Fruit fly (Drosophila melanogaster) whole organism, embryonic: ENCODE data around the gene ds.

ENCODE experiments used
- Atf3 ChIP-seq: fragments of 200-800 bp; sonication (Bioruptor generic); optimal IDR thresholded peaks from 3 replicates; lab custom pipeline; 2016; ENCODE audit warnings: missing biosample characterization, missing genetic modification characterization
- Atf6 ChIP-seq: fragments of 200-800 bp; sonication (Bioruptor generic); IDR thresholded peaks from 2 replicates; pipeline ENCODE4 v1.3.6; 2022; ENCODE audit warnings: missing biosample characterization, missing genetic modification characterization
- Blimp-1 ChIP-seq: fragments of 200-800 bp; sonication (Bioruptor generic); optimal IDR thresholded peaks from 3 replicates; lab custom pipeline; 2018; ENCODE audit warnings: missing biosample characterization, missing genetic modification characterization, mild to moderate bottlenecking, moderate library complexity, missing genetic modification reagents
- CG10366 ChIP-seq: fragments of 200-800 bp; sonication (Bioruptor generic); IDR thresholded peaks from 2 replicates; pipeline ENCODE4 v1.3.6; 2022; ENCODE audit warnings: missing biosample characterization, missing genetic modification characterization
- CG10959 ChIP-seq: fragments of 200-800 bp; sonication (Bioruptor generic); IDR thresholded peaks from 2 replicates; pipeline ENCODE4 v1.3.6; 2022; ENCODE audit warnings: missing biosample characterization, missing genetic modification characterization
- CG11723 ChIP-seq: fragments of 200-800 bp; sonication (Bioruptor generic); optimal IDR thresholded peaks from 2 replicates; lab custom pipeline; 2017; ENCODE audit warnings: missing biosample characterization, mild to moderate bottlenecking, missing genetic modification characterization
- CG13123 ChIP-seq: fragments of 200-800 bp; sonication (Bioruptor generic); optimal IDR thresholded peaks from 2 replicates; lab custom pipeline; 2016; ENCODE audit warnings: missing biosample characterization, missing genetic modification characterization
- CG17186 ChIP-seq: fragments of 200-800 bp; sonication (Bioruptor generic); optimal IDR thresholded peaks from 3 replicates; lab custom pipeline; 2017; ENCODE audit warnings: missing biosample characterization, missing genetic modification reagents, missing genetic modification characterization
- CG32767 ChIP-seq: fragments of 200-800 bp; sonication (Bioruptor generic); IDR thresholded peaks from 2 replicates; pipeline ENCODE4 v1.3.6; 2022; ENCODE audit warnings: missing biosample characterization, missing genetic modification characterization
- CG4424 ChIP-seq: fragments of 200-800 bp; sonication (Bioruptor generic); optimal IDR thresholded peaks from 3 replicates; lab custom pipeline; 2016; ENCODE audit warnings: missing biosample characterization, missing genetic modification characterization
- CG6175 ChIP-seq: fragments of 200-800 bp; sonication (Bioruptor generic); IDR thresholded peaks from 3 replicates; pipeline ENCODE4 v1.3.6; 2022; ENCODE audit warnings: missing biosample characterization, missing genetic modification characterization
- CG6272 ChIP-seq: fragments of 200-800 bp; sonication (Bioruptor generic); IDR thresholded peaks from 2 replicates; pipeline ENCODE4 v1.3.6; 2022; ENCODE audit warnings: missing biosample characterization, missing genetic modification characterization
- CG7372 ChIP-seq: fragments of 200-800 bp; sonication (Bioruptor generic); IDR thresholded peaks from 2 replicates; pipeline ENCODE4 v1.3.6; 2022; ENCODE audit warnings: missing biosample characterization, missing genetic modification characterization
- CG7745 ChIP-seq: fragments of 200-800 bp; sonication (Bioruptor generic); optimal IDR thresholded peaks from 2 replicates; lab custom pipeline; 2018; ENCODE audit warnings: missing biosample characterization, mild to moderate bottlenecking, missing genetic modification characterization, moderate library complexity
- CG8089 ChIP-seq: fragments of 200-800 bp; sonication (Bioruptor generic); optimal IDR thresholded peaks from 3 replicates; lab custom pipeline; 2016; ENCODE audit warnings: missing biosample characterization, missing genetic modification characterization
- Dek ChIP-seq: fragments of 200-800 bp; sonication (Bioruptor generic); optimal IDR thresholded peaks from 3 replicates; lab custom pipeline; 2019; ENCODE audit warnings: missing biosample characterization, mild to moderate bottlenecking, missing genetic modification characterization, moderate library complexity
- Drgx ChIP-seq: fragments of 200-800 bp; sonication (Bioruptor generic); IDR thresholded peaks from 2 replicates; pipeline ENCODE4 v1.3.6; 2022; ENCODE audit warnings: missing biosample characterization, missing genetic modification characterization
- Ets65A ChIP-seq: fragments of 200-800 bp; sonication (Bioruptor generic); peaks from one replicate; lab custom pipeline; 2016; ENCODE audit warnings: missing biosample characterization, missing genetic modification characterization
- H15 ChIP-seq: fragments of 200-800 bp; sonication (Bioruptor generic); IDR thresholded peaks from 3 replicates; pipeline ENCODE4 v1.3.6; 2022; ENCODE audit warnings: missing biosample characterization, missing genetic modification characterization
- HLH3B ChIP-seq: fragments of 200-800 bp; sonication (Bioruptor generic); IDR thresholded peaks from 2 replicates; pipeline ENCODE4 v1.3.6; 2022; ENCODE audit warnings: missing biosample characterization, missing genetic modification characterization
- Hand ChIP-seq: fragments of 200-800 bp; sonication (Bioruptor generic); optimal IDR thresholded peaks from 2 replicates; lab custom pipeline; 2017; ENCODE audit warnings: mild to moderate bottlenecking, missing biosample characterization, missing genetic modification reagents, missing genetic modification characterization
- Hr3 ChIP-seq: fragments of 200-800 bp; sonication (Bioruptor generic); optimal IDR thresholded peaks from 3 replicates; lab custom pipeline; 2016; ENCODE audit warnings: missing biosample characterization, missing genetic modification characterization
- Nf-YB ChIP-seq: fragments of 200-800 bp; sonication (Bioruptor generic); optimal IDR thresholded peaks from 3 replicates; lab custom pipeline; 2019; ENCODE audit warnings: missing biosample characterization, mild to moderate bottlenecking, missing genetic modification characterization, moderate library complexity
- Ptx1 ChIP-seq: fragments of 200-800 bp; sonication (Bioruptor generic); IDR thresholded peaks from 2 replicates; pipeline ENCODE4 v1.3.6; 2022; ENCODE audit warnings: missing biosample characterization, missing genetic modification characterization
- Sin3A ChIP-seq: fragments of >200 bp; optimal IDR thresholded peaks from 2 replicates; lab custom pipeline; 2018
- Sry-β ChIP-seq: fragments of 200-800 bp; sonication (Bioruptor generic); optimal IDR thresholded peaks from 2 replicates; lab custom pipeline; 2018; ENCODE audit warnings: missing biosample characterization, mild to moderate bottlenecking, missing genetic modification characterization, moderate library complexity
- Vsx1 ChIP-seq: fragments of 200-800 bp; sonication (Bioruptor generic); optimal IDR thresholded peaks from 2 replicates; lab custom pipeline; 2017; ENCODE audit warnings: missing biosample characterization, mild to moderate bottlenecking, missing genetic modification characterization, missing genetic modification reagents
- Xrp1 ChIP-seq: fragments of 200-800 bp; sonication (Bioruptor generic); IDR thresholded peaks from 2 replicates; pipeline ENCODE4 v1.3.6; 2022; ENCODE audit warnings: missing biosample characterization, missing genetic modification characterization
- ac ChIP-seq: fragments of 200-800 bp; sonication (Bioruptor generic); optimal IDR thresholded peaks from 3 replicates; lab custom pipeline; 2017; ENCODE audit warnings: missing biosample characterization, mild to moderate bottlenecking, missing genetic modification characterization
- bigmax ChIP-seq: fragments of 200-800 bp; sonication (Bioruptor generic); optimal IDR thresholded peaks from 2 replicates; lab custom pipeline; 2018; ENCODE audit warnings: missing biosample characterization, mild to moderate bottlenecking, missing genetic modification characterization
- chinmo ChIP-seq: fragments of 200-800 bp; sonication (Bioruptor generic); IDR thresholded peaks from 4 replicates; pipeline ENCODE4 v1.3.6; 2022; ENCODE audit warnings: missing biosample characterization, missing genetic modification characterization; ENCODE audit not compliant: partially characterized antibody
- corto ChIP-seq: fragments of 200-800 bp; sonication (Bioruptor generic); optimal IDR thresholded peaks from 2 replicates; lab custom pipeline; 2016; ENCODE audit warnings: missing biosample characterization, mild to moderate bottlenecking, missing genetic modification characterization, moderate library complexity
- crol ChIP-seq: fragments of 200-800 bp; sonication (Bioruptor generic); IDR thresholded peaks from 2 replicates; pipeline ENCODE4 v1.3.6; 2022; ENCODE audit warnings: missing biosample characterization, missing genetic modification characterization
- dan ChIP-seq: fragments of 200-800 bp; sonication (Bioruptor generic); IDR thresholded peaks from 2 replicates; pipeline ENCODE4 v1.3.6; 2022; ENCODE audit warnings: missing biosample characterization, missing genetic modification characterization
- esg ChIP-seq: fragments of 200-800 bp; sonication (Bioruptor generic); conservative IDR thresholded peaks from 2 replicates; pipeline ENCODE4 v1.3.6; 2022; ENCODE audit warnings: missing biosample characterization, missing genetic modification characterization
- fd102C ChIP-seq: fragments of 200-800 bp; sonication (Bioruptor generic); optimal IDR thresholded peaks from 2 replicates; lab custom pipeline; 2018; ENCODE audit warnings: missing biosample characterization, mild to moderate bottlenecking, missing genetic modification characterization, moderate library complexity
- gem ChIP-seq: fragments of 200-800 bp; sonication (Bioruptor generic); optimal IDR thresholded peaks from 2 replicates; lab custom pipeline; 2019; ENCODE audit warnings: missing biosample characterization, mild to moderate bottlenecking, missing genetic modification characterization, moderate library complexity
- gsb ChIP-seq: fragments of 200-800 bp; sonication (Bioruptor generic); IDR thresholded peaks from 2 replicates; pipeline ENCODE4 v1.3.6; 2022; ENCODE audit warnings: missing biosample characterization, missing genetic modification characterization
- h ChIP-seq: fragments of >200 bp; optimal IDR thresholded peaks from 2 replicates; lab custom pipeline; 2017
- her ChIP-seq: fragments of 200-800 bp; sonication (Bioruptor generic); optimal IDR thresholded peaks from 2 replicates; lab custom pipeline; 2016; ENCODE audit warnings: missing biosample characterization, missing genetic modification characterization
- lola ChIP-seq, 3 experiments: fragments of >200 bp in 2 of 3; fragments of 200-800 bp in 1 of 3; sonication (Bioruptor generic) in 1 of 3; optimal IDR thresholded peaks; 2 replicates each; lab custom pipeline; 2017 to 2019; ENCODE audit warnings: missing biosample characterization in 3 of 3, missing genetic modification characterization in 3 of 3, mild to moderate bottlenecking in 1 of 3, moderate library complexity in 1 of 3
- org-1 ChIP-seq: fragments of 200-800 bp; sonication (Bioruptor generic); optimal IDR thresholded peaks from 2 replicates; lab custom pipeline; 2017; ENCODE audit warnings: missing biosample characterization, missing genetic modification characterization
- peb ChIP-seq: fragments of 200-800 bp; sonication (Bioruptor generic); IDR thresholded peaks from 2 replicates; pipeline ENCODE4 v1.3.6; 2022; ENCODE audit warnings: missing biosample characterization, missing genetic modification characterization
- row ChIP-seq: fragments of 200-800 bp; sonication (Bioruptor generic); IDR thresholded peaks from 3 replicates; pipeline ENCODE4 v1.3.6; 2022; ENCODE audit warnings: missing biosample characterization, missing genetic modification characterization
- scrt ChIP-seq: fragments of 200-800 bp; sonication (Bioruptor generic); optimal IDR thresholded peaks from 2 replicates; lab custom pipeline; 2018; ENCODE audit warnings: missing biosample characterization, mild to moderate bottlenecking, missing genetic modification characterization, moderate library complexity
- sima ChIP-seq: fragments of 200-800 bp; sonication (Bioruptor generic); optimal IDR thresholded peaks from 2 replicates; lab custom pipeline; 2016; ENCODE audit warnings: missing biosample characterization, missing genetic modification characterization
- sisA ChIP-seq: fragments of 200-800 bp; sonication (Bioruptor generic); IDR thresholded peaks from 2 replicates; pipeline ENCODE4 v1.3.6; 2022; ENCODE audit warnings: missing biosample characterization, missing genetic modification characterization
- slou ChIP-seq: fragments of 200-800 bp; sonication (Bioruptor generic); optimal IDR thresholded peaks from 3 replicates; lab custom pipeline; 2016; ENCODE audit warnings: missing biosample characterization, missing genetic modification characterization
- so ChIP-seq: fragments of 200-800 bp; sonication (Bioruptor generic); IDR thresholded peaks from 3 replicates; pipeline ENCODE4 v1.3.6; 2022; ENCODE audit warnings: missing biosample characterization, missing genetic modification characterization
- trem ChIP-seq: fragments of 200-800 bp; optimal IDR thresholded peaks from 3 replicates; lab custom pipeline; 2019; ENCODE audit warnings: missing biosample characterization, mild to moderate bottlenecking, missing genetic modification characterization, moderate library complexity
- wdn ChIP-seq: fragments of 200-800 bp; sonication (Bioruptor generic); IDR thresholded peaks from 2 replicates; pipeline ENCODE4 v1.3.6; 2022; ENCODE audit warnings: missing biosample characterization, missing genetic modification characterization
- z ChIP-seq: fragments of 200-800 bp; sonication (Bioruptor generic); IDR thresholded peaks from 3 replicates; pipeline ENCODE4 v1.3.6; 2022; ENCODE audit warnings: missing biosample characterization, missing genetic modification characterization

The ds gene

dm6 chr2L:606165-606564, 108.6 kb downstream of the ds start (continued):
- no peak for TF ChIP-seq Sin3A (lab: Kevin White, UChicago)
- no peak for TF ChIP-seq CG6175 (GFP tag; lab: Robert Waterston, UW)
- 0 out of 2 replicates have a peak, but pooled peaks have one; percentile 13 for TF ChIP-seq esg (GFP tag; lab: Robert Waterston, UW)
- TF ChIP-seq corto (GFP tag; lab: Kevin White, UChicago): no peak
- no peak for TF ChIP-seq Blimp-1
- no peak for TF ChIP-seq CG32767
- no peak for TF ChIP-seq sima (GFP tag; lab: Kevin White, UChicago)
- TF ChIP-seq dan (GFP tag; lab: Robert Waterston, UW): peak; percentile 62; the same call in 1 of the 2 replicates
- no peak for TF ChIP-seq Hand (GFP tag; lab: Kevin White, UChicago)
- TF ChIP-seq CG6272 (GFP tag; lab: Robert Waterston, UW): no peak
- TF ChIP-seq fd102C (GFP tag; lab: Kevin White, UChicago): peak; percentile 22
- no peak for TF ChIP-seq h
- TF ChIP-seq row (GFP tag; lab: Robert Waterston, UW): peak; percentile 57; the same call in 2 of the 3 replicates
- TF ChIP-seq Sry-β: no peak
- TF ChIP-seq H15 (GFP tag; lab: Robert Waterston, UW): 0 out of 3 replicates have a peak, but pooled peaks have one; percentile 33
- TF ChIP-seq org-1 (GFP tag; lab: Kevin White, UChicago): peak; percentile 17
- no peak for TF ChIP-seq Vsx1
- 0 out of 3 replicates have a peak, but pooled peaks have one; percentile 33 for TF ChIP-seq so (GFP tag; lab: Robert Waterston, UW)
- no peak for TF ChIP-seq Atf6 (GFP tag; lab: Robert Waterston, UW)
- TF ChIP-seq CG8089 (GFP tag; lab: Kevin White, UChicago): no peak
- TF ChIP-seq CG10366 (GFP tag; lab: Robert Waterston, UW): peak; percentile 26; the same call in 1 of the 2 replicates
- TF ChIP-seq Atf3 (GFP tag; lab: Kevin White, UChicago): peak; percentile 20

dm6 chr2L:604060-604459, 110.7 kb downstream of the ds start:
- TF ChIP-seq scrt (GFP tag; lab: Kevin White, UChicago) (no peak), slou (GFP tag; lab: Kevin White, UChicago) (no peak), CG13123 (GFP tag; lab: Kevin White, UChicago) (no peak), z (GFP tag; lab: Robert Waterston, UW) (no peak), Hr3 (GFP tag; lab: Kevin White, UChicago) (no peak), Ets65A (GFP tag; lab: Kevin White, UChicago) (peak; percentile 92), CG10366 (GFP tag; lab: Robert Waterston, UW) (no peak), CG17186 (GFP tag; lab: Kevin White, UChicago) (no peak), peb (GFP tag; lab: Robert Waterston, UW) (no peak), HLH3B (GFP tag; lab: Robert Waterston, UW) (0 out of 2 replicates have a peak, but pooled peaks have one; percentile 12), trem (tag; lab: Kevin White, UChicago) (no peak), gem (tag; lab: Kevin White, UChicago) (no peak), ac (GFP tag; lab: Kevin White, UChicago) (no peak), chinmo (no peak), Nf-YB (GFP tag; lab: Kevin White, UChicago) (no peak), CG11723 (GFP tag; lab: Kevin White, UChicago) (no peak), CG7745 (tag; lab: Kevin White, UChicago) (no peak), CG10959 (GFP tag; lab: Robert Waterston, UW) (0 out of 2 replicates have a peak, but pooled peaks have one; percentile 14), CG7372 (no peak), Dek (no peak), lola (GFP tag; optimal IDR thresholded peaks at IDR 0.05; lab: Kevin White, UChicago) (no peak), her (GFP tag; lab: Kevin White, UChicago) (no peak), wdn (GFP tag; lab: Robert Waterston, UW) (no peak), crol (GFP tag; lab: Robert Waterston, UW) (no peak), CG4424 (GFP tag; lab: Kevin White, UChicago) (no peak), Drgx (peak; percentile 87), sisA (GFP tag; lab: Robert Waterston, UW) (0 out of 2 replicates have a peak, but pooled peaks have one; percentile 23), Xrp1 (GFP tag; lab: Robert Waterston, UW) (peak; percentile 40; the same call in 1 of the 2 replicates), gsb (GFP tag; lab: Robert Waterston, UW) (no peak), bigmax (GFP tag; lab: Kevin White, UChicago) (no peak), Ptx1 (GFP tag; lab: Robert Waterston, UW) (0 out of 2 replicates have a peak, but pooled peaks have one; percentile 16)
